Fruit fly (Drosophila melanogaster) whole organism, adult: ENCODE data around the gene CG12104.

ENCODE experiments used
- CG11617 ChIP-seq: fragments of 200-800 bp; sonication (Bioruptor generic); optimal IDR thresholded peaks from 2 replicates; lab custom pipeline; 2017; ENCODE audit warnings: mild to moderate bottlenecking, missing biosample characterization, missing genetic modification reagents, missing genetic modification characterization
- CG12768 ChIP-seq: fragments of 200-800 bp; sonication (Bioruptor generic); optimal IDR thresholded peaks from 2 replicates; lab custom pipeline; 2017; ENCODE audit warnings: missing biosample characterization, missing genetic modification characterization, mild to moderate bottlenecking, moderate library complexity, missing genetic modification reagents
- CG14711 ChIP-seq: fragments of 200-800 bp; sonication (Bioruptor generic); optimal IDR thresholded peaks from 2 replicates; lab custom pipeline; 2018; ENCODE audit warnings: missing biosample characterization, mild to moderate bottlenecking, missing genetic modification characterization, moderate library complexity
- CG1620 ChIP-seq: fragments of 200-800 bp; sonication (Bioruptor generic); optimal IDR thresholded peaks from 2 replicates; lab custom pipeline; 2016; ENCODE audit warnings: missing biosample characterization, missing genetic modification characterization
- CG33017 ChIP-seq: fragments of 200-800 bp; sonication (Bioruptor generic); optimal IDR thresholded peaks from 2 replicates; lab custom pipeline; 2018; ENCODE audit warnings: missing biosample characterization, mild to moderate bottlenecking, missing genetic modification characterization, moderate library complexity
- CG5204 ChIP-seq: fragments of 200-800 bp; sonication (Bioruptor generic); optimal IDR thresholded peaks from 2 replicates; lab custom pipeline; 2016; ENCODE audit warnings: missing biosample characterization, missing genetic modification characterization
- CG7045 ChIP-seq: fragments of 200-800 bp; sonication (Bioruptor generic); optimal IDR thresholded peaks from 2 replicates; lab custom pipeline; 2017; ENCODE audit warnings: missing biosample characterization, mild to moderate bottlenecking, missing genetic modification characterization
- CG7101 ChIP-seq: fragments of 200-800 bp; sonication (Bioruptor generic); optimal IDR thresholded peaks from 2 replicates; lab custom pipeline; 2018; ENCODE audit warnings: missing biosample characterization, mild to moderate bottlenecking, missing genetic modification characterization, moderate library complexity
- Clk ChIP-seq: fragments of 200-800 bp; sonication (Bioruptor generic); optimal IDR thresholded peaks from 2 replicates; lab custom pipeline; 2017; ENCODE audit warnings: missing biosample characterization, missing genetic modification characterization
- Crg-1 ChIP-seq: fragments of 200-800 bp; sonication (Bioruptor generic); optimal IDR thresholded peaks from 2 replicates; lab custom pipeline; 2016; ENCODE audit warnings: missing biosample characterization, missing genetic modification characterization
- Hr96 ChIP-seq: fragments of 200-800 bp; sonication (Bioruptor generic); optimal IDR thresholded peaks from 2 replicates; lab custom pipeline; 2016; ENCODE audit warnings: missing biosample characterization, missing genetic modification characterization
- Mnt ChIP-seq: fragments of 200-800 bp; sonication (Bioruptor generic); optimal IDR thresholded peaks from 2 replicates; lab custom pipeline; 2016; ENCODE audit warnings: missing biosample characterization, mild to moderate bottlenecking, missing genetic modification characterization
- bab1 ChIP-seq: fragments of 200-800 bp; sonication (Bioruptor generic); optimal IDR thresholded peaks from 3 replicates; lab custom pipeline; 2019; ENCODE audit warnings: missing biosample characterization, mild to moderate bottlenecking, missing genetic modification characterization, moderate library complexity
- cic ChIP-seq: fragments of 200-800 bp; sonication (Bioruptor generic); optimal IDR thresholded peaks from 2 replicates; lab custom pipeline; 2017; ENCODE audit warnings: missing biosample characterization, mild to moderate bottlenecking, missing genetic modification characterization, moderate library complexity
- cnc ChIP-seq, 2 experiments: fragments of >200 bp; optimal IDR thresholded peaks; 2 replicates each; lab custom pipeline; 2017
- kay ChIP-seq: fragments of 200-800 bp; sonication (Bioruptor generic); peaks from one replicate; lab custom pipeline; 2016; ENCODE audit warnings: missing biosample characterization, missing genetic modification characterization, borderline replicate concordance
- ovo ChIP-seq: fragments of 200-800 bp; sonication (Bioruptor generic); optimal IDR thresholded peaks from 2 replicates; lab custom pipeline; 2016; ENCODE audit warnings: missing biosample characterization, missing genetic modification characterization
- pad ChIP-seq: fragments of 200-800 bp; sonication (Bioruptor generic); optimal IDR thresholded peaks from 3 replicates; lab custom pipeline; 2017; ENCODE audit warnings: missing biosample characterization, missing genetic modification characterization, mild to moderate bottlenecking, moderate library complexity, missing genetic modification reagents
- tj ChIP-seq: fragments of 200-800 bp; sonication (Bioruptor generic); optimal IDR thresholded peaks from 3 replicates; lab custom pipeline; 2017; ENCODE audit warnings: missing biosample characterization, mild to moderate bottlenecking, missing genetic modification characterization, moderate library complexity
- toe ChIP-seq: fragments of 200-800 bp; sonication (Bioruptor generic); optimal IDR thresholded peaks from 2 replicates; lab custom pipeline; 2016; ENCODE audit warnings: missing biosample characterization, missing genetic modification characterization

The CG12104 gene

DNA sequence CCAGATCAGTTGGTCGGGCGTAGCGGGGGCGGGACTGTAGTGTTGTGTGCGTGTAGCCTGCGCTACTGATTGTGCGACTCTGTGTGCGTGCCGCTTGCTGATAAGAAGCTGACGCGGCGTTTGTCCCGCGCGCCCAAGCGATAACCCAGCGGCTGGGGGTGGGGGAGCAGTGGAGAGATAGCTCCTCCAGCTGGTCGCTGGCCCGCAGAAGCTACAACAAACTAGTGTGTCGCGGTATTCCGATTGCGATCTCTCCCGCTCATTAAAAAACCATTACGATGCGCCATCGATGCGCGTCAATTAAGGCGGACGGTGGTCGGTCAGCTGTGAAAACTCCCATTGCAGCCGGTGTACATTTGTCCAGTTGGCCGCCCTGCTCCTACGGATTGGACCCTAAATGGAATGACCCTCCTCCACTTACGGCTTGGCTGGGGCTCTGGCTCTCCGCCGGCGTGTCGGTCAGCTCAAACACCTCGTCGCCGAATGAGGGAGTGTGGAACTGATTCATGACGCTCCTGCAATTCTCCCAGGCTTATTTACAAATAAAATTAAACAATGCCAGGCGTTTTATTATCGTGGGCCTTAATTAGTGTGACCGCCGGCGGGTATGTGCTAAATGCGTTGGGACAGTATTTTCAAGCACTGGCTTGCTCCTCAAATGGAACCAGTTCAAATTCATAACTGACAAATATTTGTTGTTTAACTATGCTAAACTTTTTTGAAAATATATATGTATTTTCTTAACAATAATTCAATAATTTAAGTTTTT lies at the start of gene CG12104:
Gene CG12104 (minus strand): TSS at position 611 of the 769 bp plus-strand sequence.
- TF ChIP-seq CG33017 = no peak
- TF ChIP-seq tj (GFP tag; lab: Kevin White, UChicago) = peak; percentile 80
- no peak for TF ChIP-seq CG14711 (tag; lab: Kevin White, UChicago)
- peak; percentile 86 for TF ChIP-seq cic (GFP tag; lab: Kevin White, UChicago)
- peak; percentile 45 for TF ChIP-seq Mnt
- peak; percentile 20 for TF ChIP-seq CG12768
- no peak for TF ChIP-seq CG11617 (GFP tag; lab: Kevin White, UChicago)
- peak; percentile 10 for TF ChIP-seq CG7101 (tag; lab: Kevin White, UChicago)
- no peak for TF ChIP-seq kay
- no peak for TF ChIP-seq Clk (GFP tag; lab: Kevin White, UChicago)
- TF ChIP-seq bab1 (GFP tag; lab: Kevin White, UChicago) = peak; percentile 51
- no peak for TF ChIP-seq cnc (optimal IDR thresholded peaks at IDR 0.05; lab: Kevin White, UChicago)
- peak; percentile 22 for TF ChIP-seq ovo (GFP tag; lab: Kevin White, UChicago)
- TF ChIP-seq CG1620 (GFP tag; lab: Kevin White, UChicago) = no peak
- no peak for TF ChIP-seq CG7045 (GFP tag; lab: Kevin White, UChicago)
- TF ChIP-seq CG5204 (GFP tag; lab: Kevin White, UChicago) = no peak
- TF ChIP-seq toe (GFP tag; lab: Kevin White, UChicago) = no peak
- peak; percentile 19 for TF ChIP-seq pad (GFP tag; lab: Kevin White, UChicago)
- no peak for TF ChIP-seq Hr96
- no peak for TF ChIP-seq Crg-1 (GFP tag; lab: Kevin White, UChicago)

dm6 chr3L:1649363-1649762 lies 46.9 kb upstream of the CG12104 start:
- TF ChIP-seq Hr96 (no peak), bab1 (GFP tag; lab: Kevin White, UChicago) (no peak), Mnt (no peak), CG7045 (GFP tag; lab: Kevin White, UChicago) (no peak), Crg-1 (GFP tag; lab: Kevin White, UChicago) (no peak), CG14711 (tag; lab: Kevin White, UChicago) (no peak), CG7101 (tag; lab: Kevin White, UChicago) (no peak), CG12768 (no peak), kay (no peak), cic (GFP tag; lab: Kevin White, UChicago) (no peak)

- TF ChIP-seq bab1 (GFP tag; lab: Kevin White, UChicago) (no peak), CG7101 (tag; lab: Kevin White, UChicago) (no peak), CG11617 (GFP tag; lab: Kevin White, UChicago) (no peak), Crg-1 (GFP tag; lab: Kevin White, UChicago) (no peak), CG5204 (GFP tag; lab: Kevin White, UChicago) (no peak), Mnt (no peak), Hr96 (no peak), Clk (GFP tag; lab: Kevin White, UChicago) (no peak), CG7045 (GFP tag; lab: Kevin White, UChicago) (no peak), CG12768 (no peak), CG33017 (no peak), cic (GFP tag; lab: Kevin White, UChicago) (no peak), CG1620 (GFP tag; lab: Kevin White, UChicago) (no peak)
These were observed 46.3 kb upstream of the CG12104 start, which contains the start of gene CG13920 for dm6 chr3L:1648690-1649355. TSS of gene CG13920 (plus strand) at chr3L:1648944.

- no peak for TF ChIP-seq CG33017
- TF ChIP-seq kay = no peak
- TF ChIP-seq toe (GFP tag; lab: Kevin White, UChicago) = peak; percentile 26
- peak; percentile 99 for TF ChIP-seq CG14711 (tag; lab: Kevin White, UChicago)
- TF ChIP-seq CG11617 (GFP tag; lab: Kevin White, UChicago) = no peak
- peak; percentile 34 for TF ChIP-seq ovo (GFP tag; lab: Kevin White, UChicago)
- peak; percentile 69 for TF ChIP-seq Crg-1 (GFP tag; lab: Kevin White, UChicago)
- TF ChIP-seq pad (GFP tag; lab: Kevin White, UChicago) = peak; percentile 38
- peak; percentile 3 for TF ChIP-seq Clk (GFP tag; lab: Kevin White, UChicago)
- peak; percentile 32 for TF ChIP-seq bab1 (GFP tag; lab: Kevin White, UChicago)
- TF ChIP-seq cnc (optimal IDR thresholded peaks at IDR 0.05; lab: Kevin White, UChicago) = no peak
- peak; percentile 28 for TF ChIP-seq Mnt
- peak; percentile 19 for TF ChIP-seq cic (GFP tag; lab: Kevin White, UChicago)
- peak; percentile 57 for TF ChIP-seq CG7101 (tag; lab: Kevin White, UChicago)
- TF ChIP-seq CG1620 (GFP tag; lab: Kevin White, UChicago) = peak; percentile 76
These were observed 44.9 kb upstream of the CG12104 start, which contains the start of the genes CG17249 and Bro for dm6 chr3L:1647276-1647919. TSS of gene CG17249 (minus strand) at chr3L:1647464. TSS of gene Bro (plus strand) at chr3L:1647869.

DNA sequence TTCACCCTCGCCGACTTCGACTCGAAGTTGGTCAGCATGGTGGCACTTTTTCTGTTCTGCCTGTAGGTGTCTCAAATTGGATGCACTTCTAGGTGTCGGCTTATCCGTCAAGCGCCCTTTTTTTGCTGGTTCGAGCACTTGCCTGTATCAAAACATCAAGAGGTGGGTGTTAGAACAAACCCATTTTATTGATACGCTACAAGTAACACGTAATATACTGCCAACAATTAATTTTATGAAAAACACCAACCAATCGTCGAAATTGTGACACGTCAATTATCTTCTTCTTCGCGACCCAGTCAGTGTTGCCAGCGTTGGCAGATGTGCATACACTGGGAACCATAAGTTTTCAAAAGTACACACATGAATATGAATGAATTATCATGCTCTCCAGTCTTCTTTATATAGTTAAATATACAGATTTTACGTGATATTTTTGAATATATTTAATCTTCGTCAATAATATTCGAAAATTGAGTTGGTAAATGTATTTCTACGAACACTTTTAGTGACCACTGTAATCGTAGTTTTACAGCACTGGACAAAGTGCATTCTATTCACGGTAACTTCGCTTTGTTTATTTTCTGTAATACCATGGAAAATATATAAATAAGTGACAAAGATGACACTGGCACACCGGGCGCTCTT lies 42.6 kb upstream of the CG12104 start, which contains the start of the genes alphaCOP and CG13919:
Gene alphaCOP (minus strand): TSS at position 280 of the 648 bp plus-strand sequence.
Gene CG13919 (plus strand): TSS at position 548 of the 648 bp plus-strand sequence.
- TF ChIP-seq CG7101 (tag; lab: Kevin White, UChicago) (peak; percentile 97), kay (no peak), CG7045 (GFP tag; lab: Kevin White, UChicago) (peak; percentile 96), cnc (optimal IDR thresholded peaks at IDR 0.05; lab: Kevin White, UChicago) (no peak), Mnt (peak; percentile 91), Hr96 (peak; percentile 93), CG11617 (GFP tag; lab: Kevin White, UChicago) (peak; percentile 94), Crg-1 (GFP tag; lab: Kevin White, UChicago) (peak; percentile 97), pad (GFP tag; lab: Kevin White, UChicago) (peak; percentile 86), ovo (GFP tag; lab: Kevin White, UChicago) (peak; percentile 84), CG12768 (peak; percentile 96), cic (GFP tag; lab: Kevin White, UChicago) (peak; percentile 74), tj (GFP tag; lab: Kevin White, UChicago) (peak; percentile 76), Clk (GFP tag; lab: Kevin White, UChicago) (peak; percentile 91), CG14711 (tag; lab: Kevin White, UChicago) (peak; percentile 96), toe (GFP tag; lab: Kevin White, UChicago) (peak; percentile 97), CG1620 (GFP tag; lab: Kevin White, UChicago) (peak; percentile 95), bab1 (GFP tag; lab: Kevin White, UChicago) (peak; percentile 98), CG5204 (GFP tag; lab: Kevin White, UChicago) (peak; percentile 95), CG33017 (peak; percentile 97)
